Worm (Caenorhabditis elegans) whole organism, young adult: Measurements from ENCODE around the gene F53A9.3.

Source experiments
- F23B12.7 ChIP-seq: sonication (generic microtip); optimal IDR thresholded peaks from 2 replicates; lab custom pipeline; 2017; ENCODE audit warnings: missing genetic modification characterization, mild to moderate bottlenecking, missing compliant biosample characterization, antibody characterized with exemption, moderate library complexity; ENCODE audit not compliant: insufficient read depth
- snpc-4 ChIP-seq, 5 experiments: fragments of 150-350 bp in 1 of 5; sonication (generic microtip) in 4 of 5; optimal IDR thresholded peaks; 2 replicates each; lab custom pipeline; 2014 to 2018; ENCODE audit warnings: missing genetic modification characterization in 5 of 5, missing biosample characterization in 3 of 5, antibody characterized with exemption in 2 of 5, mild to moderate bottlenecking in 2 of 5, missing compliant biosample characterization in 2 of 5, missing genotype in 2 of 5, moderate library complexity in 2 of 5, missing genetic modification reagents in 1 of 5
- unc-62 ChIP-seq: fragments of 150-350 bp; optimal IDR thresholded peaks from 2 replicates; lab custom pipeline; 2014; ENCODE audit warnings: missing biosample characterization, missing genetic modification reagents, missing genetic modification characterization

ce11 chrX:8720658-8721057 lies 12.5 kb downstream of the F53A9.3 start, which contains the start of gene F53A9.9:
- TF ChIP-seq F23B12.7: no peak
- TF ChIP-seq snpc-4 (GFP tag; optimal IDR thresholded peaks at IDR 0.05; lab: Kevin White, UChicago): no peak
- TF ChIP-seq snpc-4 (tag; optimal IDR thresholded peaks at IDR 0.05; lab: Kevin White, UChicago): no peak
- TF ChIP-seq unc-62 (GFP tag; lab: Kevin White, UChicago): no peak
